Worm (Caenorhabditis elegans): ENCODE data around the gene trpl-2.

ce11 chrIV:4288332-4288731 is 38.1 kb upstream of the trpl-2 start, which contains the start of gene srv-4:
- TF ChIP-seq ama-1 (optimal IDR thresholded peaks at IDR 0.05), result no peak
- TF ChIP-seq tra-4 (tag; optimal IDR thresholded peaks at IDR 0.05), result no peak
- no peak for TF ChIP-seq ets-7 (tag; optimal IDR thresholded peaks at IDR 0.05)
- TF ChIP-seq flt-1 (GFP tag; IDR thresholded peaks at IDR 0.05), result no peak
- no peak for TF ChIP-seq tbx-11 (GFP tag; IDR thresholded peaks at IDR 0.05)
- TF ChIP-seq F13C5.2 (tag; optimal IDR thresholded peaks at IDR 0.05), result no peak
- TF ChIP-seq ceh-36 (tag; optimal IDR thresholded peaks at IDR 0.05), result no peak
- no peak for TF ChIP-seq ceh-13 (GFP tag; optimal IDR thresholded peaks at IDR 0.05)
- TF ChIP-seq sea-1 (GFP tag; conservative IDR thresholded peaks at IDR 0.05), result no peak
- no peak for TF ChIP-seq hmbx-1 (tag; optimal IDR thresholded peaks at IDR 0.05)
- TF ChIP-seq B0310.2 (tag; optimal IDR thresholded peaks at IDR 0.05), result no peak
- no peak for TF ChIP-seq hnd-1 (tag; optimal IDR thresholded peaks at IDR 0.05)

Measured in whole organism, early embryonic.